Fruit fly (Drosophila melanogaster) ovary, adult (tissue): ENCODE results near the gene hop.

Experiments used
- CG17801 ChIP-seq: fragments of 200-800 bp; optimal IDR thresholded peaks from 2 replicates; lab custom pipeline; 2019; ENCODE audit warnings: missing biosample characterization, mild to moderate bottlenecking, missing genetic modification characterization, moderate library complexity; ENCODE audit not compliant: partially characterized antibody

hop gene

DNA sequence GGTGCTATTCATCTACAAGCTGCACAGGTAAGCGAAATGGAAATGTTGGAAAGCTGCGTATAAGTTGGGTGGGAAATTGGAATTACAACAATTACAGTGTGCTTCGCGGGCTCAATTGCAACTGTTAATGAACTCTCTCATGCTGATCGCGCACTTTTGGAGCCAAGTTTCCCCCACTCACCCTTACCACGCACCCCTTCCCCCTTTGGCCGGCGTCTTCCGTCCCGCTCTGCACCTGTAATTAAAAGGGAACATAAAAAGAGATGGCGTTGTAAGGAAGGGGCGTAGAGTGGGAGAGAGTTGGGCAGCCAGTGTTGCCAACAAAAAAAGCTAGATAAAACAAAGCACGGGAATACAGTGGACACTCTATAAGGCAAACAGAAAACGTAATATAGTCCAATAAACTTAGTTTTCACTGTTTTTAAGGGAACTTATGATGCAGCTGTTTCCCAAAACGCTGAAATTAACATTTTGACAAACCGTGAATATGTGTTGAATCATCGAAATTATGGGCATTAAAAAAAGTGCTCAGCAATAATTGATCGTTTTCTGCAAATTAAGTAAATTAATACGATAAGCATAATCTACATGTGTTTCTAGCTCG, 27.1 kb downstream of the hop start:
- TF ChIP-seq CG17801: no peak

dm6 chrX:11339868-11340548, 27.9 kb downstream of the hop start, which contains the start of the genes CG34348 and Kap3:
Gene CG34348 (plus strand): TSS chrX:11339873.
Gene Kap3 (minus strand): TSS chrX:11340084.
- no peak for TF ChIP-seq CG17801

DNA sequence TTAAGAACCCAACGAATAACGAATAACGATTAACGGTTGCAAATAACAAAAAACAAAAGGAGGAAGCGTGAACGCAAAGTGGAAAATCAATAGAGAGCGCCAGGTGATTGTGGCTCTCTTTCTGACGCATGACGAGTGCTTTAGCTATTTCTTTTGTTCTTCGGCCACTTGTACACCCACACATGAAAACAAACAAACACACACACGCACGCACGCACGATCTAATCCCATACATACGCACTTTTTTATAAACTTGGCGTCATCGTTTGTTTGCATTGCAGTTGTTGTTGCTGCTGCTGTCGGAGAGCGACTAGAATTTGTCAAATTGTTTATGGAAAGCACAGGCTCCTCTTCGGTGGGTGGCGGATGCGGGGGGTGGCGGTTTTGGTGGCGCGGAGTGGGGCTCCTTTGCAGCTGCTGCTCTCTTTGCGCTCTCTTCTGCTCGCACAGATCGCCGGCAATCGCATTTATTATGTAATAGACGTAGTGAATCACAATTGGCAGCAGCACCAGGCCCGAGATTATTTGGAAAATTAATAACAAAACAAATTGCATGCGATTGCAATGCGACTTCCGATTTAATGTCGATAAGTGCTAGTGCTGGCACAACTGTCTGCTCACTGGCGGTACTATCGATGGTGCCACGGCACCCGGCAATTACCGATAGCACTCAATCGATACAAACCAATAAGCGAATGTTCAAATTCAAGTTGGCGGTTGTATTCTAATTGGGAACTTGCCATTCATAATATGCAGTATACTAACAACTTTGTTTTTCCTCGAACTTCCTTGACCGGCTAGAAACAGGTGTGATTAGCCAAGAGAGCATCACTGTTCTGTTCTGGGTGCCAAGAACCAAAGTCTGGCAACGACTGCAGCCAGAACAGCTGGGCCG, 28.7 kb downstream of the hop start:
- peak; percentile 41 for TF ChIP-seq CG17801

DNA sequence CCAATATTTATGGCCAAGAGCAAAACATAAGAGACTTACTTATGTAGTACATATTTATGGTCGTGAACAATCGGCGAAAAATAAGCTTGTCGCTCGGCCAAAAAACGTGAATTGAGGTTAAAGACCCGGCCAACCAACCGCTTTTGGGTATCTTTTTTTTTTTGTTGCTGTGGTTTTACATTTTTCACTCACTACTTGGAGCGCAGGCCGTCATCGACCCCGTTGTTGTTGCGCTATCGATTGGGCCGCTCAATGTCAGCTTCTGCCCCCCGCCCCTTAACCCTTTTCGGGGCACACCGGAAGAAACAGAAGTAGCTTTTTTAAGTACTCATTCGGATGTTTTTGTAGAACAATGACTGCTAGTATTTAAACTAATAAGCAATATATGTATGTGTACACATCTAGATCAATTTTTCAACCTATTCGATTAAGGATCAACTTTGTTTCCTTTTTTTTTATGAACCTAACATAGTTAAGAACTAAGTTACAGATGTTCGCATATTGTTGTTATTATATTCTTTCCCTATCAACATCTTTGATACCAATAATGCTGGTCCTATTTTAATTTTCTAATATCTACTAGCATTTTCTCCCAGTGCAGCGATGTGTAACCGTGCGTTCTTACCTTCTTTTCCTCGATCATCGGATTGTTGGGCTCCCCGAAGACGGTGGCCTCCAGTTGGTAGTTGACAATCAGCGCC, 29.7 kb downstream of the hop start:
- TF ChIP-seq CG17801: peak; percentile 32

DNA sequence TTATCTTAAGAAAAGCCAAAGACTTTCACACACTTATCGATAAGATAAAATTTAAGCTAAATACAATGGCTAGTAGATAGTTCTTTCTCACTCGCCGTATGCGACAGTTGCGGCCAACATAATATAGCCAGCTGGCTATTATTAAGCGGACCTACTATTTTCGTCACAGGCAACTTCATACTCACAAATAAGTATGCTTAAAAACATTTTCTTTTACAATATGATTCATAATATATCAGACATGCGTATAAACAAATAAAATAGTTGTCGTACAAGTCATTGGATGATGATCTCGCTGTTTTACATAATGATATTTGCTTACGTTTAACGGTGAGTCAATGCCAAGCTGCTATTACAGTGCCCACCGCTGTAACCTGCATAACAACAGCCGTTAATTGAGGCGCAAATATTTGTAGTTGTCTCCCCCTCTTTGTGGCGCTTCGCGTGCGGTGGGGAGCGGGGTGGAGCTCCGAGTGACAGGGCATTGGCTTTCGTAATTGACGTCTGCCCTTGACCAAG, 41.6 kb downstream of the hop start:
- TF ChIP-seq CG17801: peak; percentile 85

DNA sequence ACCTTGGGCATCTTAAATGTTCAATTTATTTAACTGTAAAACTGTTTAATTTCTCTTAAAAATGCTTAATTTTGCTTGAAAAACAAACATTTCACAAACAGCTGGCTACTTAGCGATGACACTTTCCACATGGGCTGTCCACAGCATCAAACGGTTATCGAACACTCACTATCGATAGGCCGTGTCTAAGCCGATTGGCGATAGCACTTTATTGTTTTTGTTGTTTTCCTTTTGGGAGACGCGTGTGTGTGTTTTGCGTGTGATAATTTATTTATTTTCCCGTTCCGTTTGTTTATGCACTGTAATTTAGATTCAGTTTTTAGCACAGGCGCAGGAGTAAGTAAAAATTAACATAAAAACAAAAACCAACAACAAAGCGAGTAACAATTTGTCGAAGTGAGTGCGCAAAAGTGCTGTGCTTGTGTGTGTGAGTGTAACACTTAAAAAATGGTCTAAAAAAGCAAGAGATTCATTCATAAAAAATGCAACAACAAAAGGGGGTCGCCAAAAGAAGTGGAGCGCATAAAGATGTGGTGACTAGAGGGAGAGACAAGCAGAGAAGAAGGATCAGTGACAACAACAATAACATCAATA, 42.6 kb downstream of the hop start, which contains the start of gene Gapvd1:
Gene Gapvd1 (plus strand): TSS at position 211 of the 594 bp plus-strand sequence.
- peak; percentile 45 for TF ChIP-seq CG17801

DNA sequence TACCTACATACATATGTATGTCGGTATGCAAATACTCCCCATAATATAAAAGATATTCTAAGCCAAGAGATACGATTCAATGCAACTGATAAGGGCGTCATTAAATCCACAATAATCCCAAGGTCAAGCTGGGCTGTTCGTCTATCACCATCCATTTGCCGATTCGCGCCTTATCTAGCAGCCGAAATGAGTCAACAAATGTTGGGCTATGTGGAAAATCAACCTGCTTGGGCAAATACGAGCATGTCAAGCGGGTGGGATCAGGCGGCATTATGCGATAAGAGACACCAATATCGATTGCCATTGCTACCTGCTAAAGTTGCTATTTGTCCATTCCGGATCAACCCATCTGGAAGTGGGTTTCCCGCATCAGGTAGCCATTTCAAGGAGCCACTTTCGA, 45.2 kb downstream of the hop start:
- TF ChIP-seq CG17801: no peak

DNA sequence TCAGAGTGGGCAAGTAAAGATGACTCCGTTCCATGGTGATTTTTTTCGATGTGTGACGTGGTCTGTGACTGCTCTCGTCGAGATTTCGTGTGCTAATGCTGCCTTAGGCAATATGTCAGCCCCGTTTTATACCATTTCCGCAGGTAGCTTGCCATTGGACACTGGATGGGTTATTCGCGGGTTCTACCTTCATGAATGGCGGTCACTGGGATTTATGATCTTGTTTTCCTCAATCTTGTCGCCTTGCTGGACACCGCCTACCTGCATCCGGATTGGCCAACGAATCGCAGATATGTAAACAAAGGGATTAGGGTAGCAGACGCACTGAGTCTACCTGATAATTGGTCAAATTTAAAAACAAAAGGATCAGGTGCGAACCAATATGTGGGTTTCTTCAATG, 45.6 kb downstream of the hop start, which contains the start of gene sisA:
Gene sisA (minus strand): TSS at position 101 of the 400 bp plus-strand sequence.
- TF ChIP-seq CG17801: no peak

DNA sequence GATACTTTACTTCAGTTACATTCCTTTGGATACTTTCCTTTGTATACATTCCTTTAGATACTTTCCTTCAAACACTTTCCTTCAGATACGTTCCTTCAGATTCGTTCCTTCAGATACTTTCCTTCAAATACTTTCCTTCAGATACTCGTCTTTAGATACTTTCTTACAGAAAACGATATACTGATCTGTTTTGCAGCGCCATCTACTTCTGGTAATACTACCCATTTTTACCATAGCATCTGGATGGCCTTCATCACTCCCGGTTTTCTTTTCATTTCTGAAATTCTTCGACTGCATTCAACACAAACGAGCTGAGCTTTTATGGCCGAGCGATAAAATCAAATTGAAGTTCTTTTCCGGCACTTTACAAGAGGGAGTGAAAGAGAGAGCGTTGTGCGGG, 48.0 kb downstream of the hop start:
- no peak for TF ChIP-seq CG17801

DNA sequence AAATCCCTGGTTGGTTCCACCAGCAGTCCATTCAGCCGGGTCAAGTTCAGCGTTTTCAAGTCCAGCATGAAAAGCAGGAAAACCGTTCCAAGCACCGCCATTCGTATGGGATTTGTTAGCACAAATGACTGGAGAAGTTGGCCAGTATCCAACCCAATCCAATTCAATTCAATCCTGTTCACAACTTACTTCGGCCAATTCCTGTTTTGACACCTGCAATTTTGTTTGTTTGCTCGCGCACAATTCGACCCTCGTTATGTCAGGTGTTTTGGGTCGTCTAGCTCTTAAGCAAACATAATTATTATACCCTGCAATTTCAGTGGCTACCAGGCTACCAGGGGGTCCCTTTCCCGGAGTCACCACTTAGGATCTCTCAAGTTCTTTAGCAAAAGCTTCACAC, 56.8 kb downstream of the hop start, which contains the start of gene Ir10a:
Gene Ir10a (minus strand): TSS at position 101 of the 400 bp plus-strand sequence.
- no peak for TF ChIP-seq CG17801
